Fruit fly (Drosophila melanogaster) whole organism, prepupa: ENCODE measurements around the gene Cad87A.

Experiments
- CG6276 ChIP-seq: fragments of 200-800 bp; sonication (Bioruptor generic); optimal IDR thresholded peaks from 2 replicates; lab custom pipeline; 2017; ENCODE audit warnings: missing biosample characterization, mild to moderate bottlenecking, missing genetic modification characterization
- Hr39 ChIP-seq: fragments of 200-800 bp; sonication (Bioruptor generic); optimal IDR thresholded peaks from 2 replicates; lab custom pipeline; 2016; ENCODE audit warnings: missing biosample characterization, missing genetic modification characterization
- achi ChIP-seq: fragments of 200-800 bp; sonication (Bioruptor generic); optimal IDR thresholded peaks from 3 replicates; lab custom pipeline; 2016; ENCODE audit warnings: missing biosample characterization, missing genetic modification characterization
- fkh ChIP-seq: fragments of 200-800 bp; sonication (Bioruptor generic); optimal IDR thresholded peaks from 3 replicates; lab custom pipeline; 2017; ENCODE audit warnings: missing biosample characterization, mild to moderate bottlenecking, missing genetic modification characterization, moderate library complexity

DNA sequence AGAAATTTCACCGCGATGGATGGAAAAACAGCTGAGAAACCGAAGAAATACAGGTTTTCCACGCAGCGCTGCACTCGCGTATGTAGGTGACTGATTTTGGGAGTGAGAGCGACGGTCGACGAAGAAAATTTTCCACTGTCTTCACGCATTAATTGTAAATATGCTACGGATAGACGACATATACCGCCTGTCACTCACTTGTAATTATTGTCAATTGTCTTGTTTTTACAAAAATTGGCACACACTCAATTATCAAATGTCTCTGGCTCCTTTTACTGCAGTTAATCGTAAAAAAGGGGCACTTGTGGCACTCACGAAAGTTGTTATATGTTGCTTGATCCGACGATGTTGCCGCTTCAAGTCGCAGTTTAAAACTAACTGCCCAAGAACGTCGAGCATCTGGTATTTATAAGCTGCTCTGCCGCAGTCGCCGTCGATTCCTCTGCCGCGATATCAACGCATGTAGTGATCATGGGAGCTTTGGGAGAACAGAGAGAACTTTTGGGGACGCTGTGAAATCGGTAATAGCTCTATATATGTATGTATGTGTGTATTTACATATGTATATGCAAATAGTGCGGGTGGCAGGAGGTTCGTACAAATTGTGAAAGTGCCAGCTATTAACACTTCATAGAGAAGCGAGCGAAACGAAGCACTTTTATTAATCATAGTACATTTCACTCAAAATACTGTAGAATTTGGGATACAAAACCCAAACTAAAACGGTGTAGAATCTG lies 44.2 kb upstream of the Cad87A start, which contains the start of gene mfas:
- peak; percentile 76 for TF ChIP-seq fkh
- TF ChIP-seq achi (GFP tag; lab: Kevin White, UChicago): no peak
- no peak for TF ChIP-seq Hr39 (GFP tag; lab: Kevin White, UChicago)
- TF ChIP-seq CG6276: no peak
